Worm (Caenorhabditis elegans) whole organism, early embryonic: ENCODE data around the gene Y57A10C.10.

Experiments
- hnd-1 ChIP-seq: sonication (generic microtip); optimal IDR thresholded peaks from 2 replicates; lab custom pipeline; 2016; ENCODE audit warnings: missing genetic modification characterization, missing compliant biosample characterization
- tbx-11 ChIP-seq: fragments of 200-800 bp; sonication (Bioruptor generic); IDR thresholded peaks from 2 replicates; pipeline ENCODE4 v1.3.6; 2022; ENCODE audit warnings: missing genetic modification characterization, missing compliant biosample characterization

ce11 chrII:12459422-12459821 lies 18.4 kb upstream of the Y57A10C.10 start, which contains the start of gene tag-281:
- TF ChIP-seq tbx-11 = no peak
- no peak for TF ChIP-seq hnd-1 (tag; lab: Kevin White, UChicago)
